Worm (Caenorhabditis elegans) whole organism, L4 larva: Measurements from ENCODE around the gene ife-4.

ENCODE experiments used
- D1046.2 ChIP-seq: fragments of 200-800 bp; sonication (Bioruptor generic); IDR thresholded peaks from 2 replicates; pipeline ENCODE4 v1.3.6; 2022; ENCODE audit warnings: missing genetic modification characterization, missing compliant biosample characterization
- F37D6.2 ChIP-seq: sonication (generic microtip); optimal IDR thresholded peaks from 2 replicates; lab custom pipeline; 2016; ENCODE audit warnings: mild to moderate bottlenecking, missing genetic modification characterization, missing compliant biosample characterization
- F49E8.2 ChIP-seq: sonication (generic microtip); optimal IDR thresholded peaks from 2 replicates; lab custom pipeline; 2016; ENCODE audit warnings: missing compliant biosample characterization, mild to moderate bottlenecking, missing genetic modification characterization, borderline replicate concordance
- T26A8.4 ChIP-seq: fragments of 200-800 bp; sonication (Bioruptor generic); IDR thresholded peaks from 2 replicates; pipeline ENCODE4 v1.3.6; 2022; ENCODE audit warnings: missing genetic modification characterization, missing compliant biosample characterization
- Y48G9A.11 ChIP-seq: fragments of 200-800 bp; sonication (Bioruptor generic); IDR thresholded peaks from 2 replicates; pipeline ENCODE4 v1.3.6; 2022; ENCODE audit warnings: missing genetic modification reagents, missing genetic modification characterization, missing compliant biosample characterization
- ZK546.5 ChIP-seq, 2 experiments: sonication (generic microtip); optimal IDR thresholded peaks; 2 replicates each; lab custom pipeline; 2017; ENCODE audit warnings: missing biosample characterization in 2 of 2, missing genetic modification characterization in 2 of 2
- ama-1 ChIP-seq: fragments of 150-350 bp; optimal IDR thresholded peaks from 2 replicates; lab custom pipeline; 2014; ENCODE audit warnings: inconsistent platforms, mixed read lengths
- ceh-20 ChIP-seq: fragments of 200-800 bp; sonication (Bioruptor generic); IDR thresholded peaks from 2 replicates; pipeline ENCODE4 v1.3.6; 2022; ENCODE audit warnings: missing genetic modification reagents, missing genetic modification characterization, missing compliant biosample characterization
- ceh-28 ChIP-seq: fragments of 150-350 bp; optimal IDR thresholded peaks from 2 replicates; lab custom pipeline; 2014; ENCODE audit warnings: missing biosample characterization, missing genetic modification reagents, missing genetic modification characterization
- ceh-32 ChIP-seq: sonication (generic microtip); optimal IDR thresholded peaks from 2 replicates; lab custom pipeline; 2016; ENCODE audit warnings: mild to moderate bottlenecking, missing genetic modification characterization, missing compliant biosample characterization; ENCODE audit not compliant: poor library complexity
- ceh-44 ChIP-seq: fragments of 200-800 bp; sonication (Bioruptor generic); IDR thresholded peaks from 2 replicates; pipeline ENCODE4 v1.3.6; 2022; ENCODE audit warnings: missing genetic modification reagents, missing genetic modification characterization, missing compliant biosample characterization
- ceh-62 ChIP-seq: sonication (generic microtip); optimal IDR thresholded peaks from 2 replicates; lab custom pipeline; 2017; ENCODE audit warnings: missing biosample characterization, missing genetic modification characterization
- ces-1 ChIP-seq: fragments of 150-350 bp; sonication (generic microtip); optimal IDR thresholded peaks from 4 replicates; lab custom pipeline; 2014; ENCODE audit warnings: missing biosample characterization, missing genetic modification reagents, missing genetic modification characterization
- cey-2 ChIP-seq: sonication (generic microtip); optimal IDR thresholded peaks from 3 replicates; lab custom pipeline; 2017; ENCODE audit warnings: missing genetic modification characterization, mild to moderate bottlenecking, missing compliant biosample characterization, antibody characterized with exemption, borderline replicate concordance; ENCODE audit not compliant: insufficient read depth
- ctbp-1 ChIP-seq: fragments of 200-800 bp; sonication (Bioruptor generic); IDR thresholded peaks from 2 replicates; pipeline ENCODE4 v1.3.6; 2022; ENCODE audit warnings: missing genetic modification reagents, missing genetic modification characterization, missing compliant biosample characterization
- daf-12 ChIP-seq: fragments of 150-350 bp; optimal IDR thresholded peaks from 2 replicates; lab custom pipeline; 2014; ENCODE audit warnings: missing biosample characterization, missing genetic modification reagents, missing genetic modification characterization
- daf-19 ChIP-seq: fragments of 200-800 bp; sonication (Bioruptor generic); conservative IDR thresholded peaks from 2 replicates; pipeline ENCODE4 v1.3.6; 2022; ENCODE audit warnings: missing genetic modification characterization, missing compliant biosample characterization
- daf-8 ChIP-seq: fragments of 200-800 bp; sonication (Bioruptor generic); IDR thresholded peaks from 2 replicates; pipeline ENCODE4 v1.3.6; 2022; ENCODE audit warnings: missing genetic modification characterization, missing compliant biosample characterization
- dmd-6 ChIP-seq: fragments of 200-800 bp; sonication (Bioruptor generic); IDR thresholded peaks from 2 replicates; pipeline ENCODE4 v1.3.6; 2022; ENCODE audit warnings: missing genetic modification reagents, missing genetic modification characterization, missing compliant biosample characterization
- duxl-1 ChIP-seq: sonication (generic microtip); optimal IDR thresholded peaks from 2 replicates; lab custom pipeline; 2016; ENCODE audit warnings: mild to moderate bottlenecking, missing genetic modification characterization, moderate library complexity, missing compliant biosample characterization; ENCODE audit not compliant: poor library complexity
- egl-43 ChIP-seq: fragments of 200-800 bp; sonication (Bioruptor generic); IDR thresholded peaks from 2 replicates; pipeline ENCODE4 v1.3.6; 2022; ENCODE audit warnings: missing genetic modification reagents, missing genetic modification characterization, missing compliant biosample characterization
- fos-1 ChIP-seq: fragments of 150-350 bp; optimal IDR thresholded peaks from 2 replicates; lab custom pipeline; 2014; ENCODE audit warnings: missing biosample characterization, missing genetic modification characterization
- hif-1 ChIP-seq, 2 experiments: sonication (generic microtip); optimal IDR thresholded peaks; 2 replicates each; lab custom pipeline; 2016 to 2017; ENCODE audit warnings: missing compliant biosample characterization in 2 of 2, missing genetic modification characterization in 2 of 2, missing genetic modification reagents in 2 of 2, missing genotype in 2 of 2, mild to moderate bottlenecking in 1 of 2
- hmg-1.1 ChIP-seq: fragments of 200-800 bp; sonication (Bioruptor generic); IDR thresholded peaks from 2 replicates; pipeline ENCODE4 v1.3.6; 2022; ENCODE audit warnings: missing genetic modification reagents, missing genetic modification characterization, missing compliant biosample characterization
- lin-15B ChIP-seq: fragments of 150-350 bp; sonication (generic microtip); optimal IDR thresholded peaks from 3 replicates; lab custom pipeline; 2014; ENCODE audit warnings: missing biosample characterization, missing genetic modification characterization
- lir-3 ChIP-seq: sonication (generic microtip); optimal IDR thresholded peaks from 2 replicates; lab custom pipeline; 2016; ENCODE audit warnings: mild to moderate bottlenecking, missing genetic modification characterization, missing compliant biosample characterization
- madf-5 ChIP-seq, 2 experiments: fragments of 200-800 bp; sonication (Bioruptor generic); IDR thresholded peaks; 2 replicates each; pipeline ENCODE4 v1.3.6; 2022; ENCODE audit warnings: missing compliant biosample characterization in 2 of 2, missing genetic modification characterization in 2 of 2
- mdt-29 ChIP-seq: fragments of 200-800 bp; sonication (Bioruptor generic); IDR thresholded peaks from 2 replicates; pipeline ENCODE4 v1.3.6; 2022; ENCODE audit warnings: missing genetic modification reagents, missing genetic modification characterization, missing compliant biosample characterization
- mxl-2 ChIP-seq: fragments of 200-800 bp; sonication (Bioruptor generic); conservative IDR thresholded peaks from 2 replicates; pipeline ENCODE4 v1.3.6; 2022; ENCODE audit warnings: missing genetic modification reagents, missing genetic modification characterization, missing compliant biosample characterization
- nhr-10 ChIP-seq: fragments of 150-350 bp; optimal IDR thresholded peaks from 2 replicates; lab custom pipeline; 2014; ENCODE audit warnings: missing biosample characterization, missing genetic modification characterization
- nhr-102 ChIP-seq: sonication (generic microtip); optimal IDR thresholded peaks from 2 replicates; lab custom pipeline; 2016; ENCODE audit warnings: mild to moderate bottlenecking, missing genetic modification characterization, moderate library complexity, missing compliant biosample characterization
- nhr-11 ChIP-seq: fragments of 150-350 bp; optimal IDR thresholded peaks from 2 replicates; lab custom pipeline; 2014; ENCODE audit warnings: missing biosample characterization, missing genetic modification characterization
- nhr-237 ChIP-seq: sonication (generic microtip); optimal IDR thresholded peaks from 2 replicates; lab custom pipeline; 2017; ENCODE audit warnings: missing biosample characterization, missing genetic modification characterization
- nhr-25 ChIP-seq: sonication (generic microtip); optimal IDR thresholded peaks from 2 replicates; lab custom pipeline; 2017; ENCODE audit warnings: missing genetic modification characterization, mild to moderate bottlenecking, missing compliant biosample characterization, antibody characterized with exemption, moderate library complexity, borderline replicate concordance; ENCODE audit not compliant: insufficient read depth
- nhr-28 ChIP-seq: fragments of 150-350 bp; optimal IDR thresholded peaks from 2 replicates; lab custom pipeline; 2014; ENCODE audit warnings: missing biosample characterization, missing genetic modification characterization
- nhr-48 ChIP-seq: sonication (generic microtip); optimal IDR thresholded peaks from 2 replicates; lab custom pipeline; 2016; ENCODE audit warnings: mild to moderate bottlenecking, missing genetic modification characterization, missing compliant biosample characterization
- pha-4 ChIP-seq, 2 experiments: fragments of 150-350 bp in 1 of 2; fragments of 200-800 bp in 1 of 2; sonication (Bioruptor generic) in 1 of 2; IDR thresholded peaks in 1 of 2; optimal IDR thresholded peaks in 1 of 2; 2 replicates each; pipeline versions ENCODE4 v1.3.6 to Lab custom; 2014 to 2022; ENCODE audit warnings: missing genetic modification characterization in 2 of 2, missing genetic modification reagents in 2 of 2, missing biosample characterization in 1 of 2, missing compliant biosample characterization in 1 of 2
- pqm-1 ChIP-seq: sonication (generic microtip); optimal IDR thresholded peaks from 2 replicates; lab custom pipeline; 2017; ENCODE audit warnings: missing biosample characterization, missing genetic modification characterization
- rbr-2 ChIP-seq: sonication (generic microtip); optimal IDR thresholded peaks from 2 replicates; lab custom pipeline; 2016; ENCODE audit warnings: missing genotype, missing genetic modification characterization, missing compliant biosample characterization
- saeg-2 ChIP-seq: fragments of 200-800 bp; sonication (Bioruptor generic); IDR thresholded peaks from 2 replicates; pipeline ENCODE4 v1.3.6; 2022; ENCODE audit warnings: missing genetic modification reagents, missing genetic modification characterization, missing compliant biosample characterization
- sdz-12 ChIP-seq: fragments of 200-800 bp; sonication (Bioruptor generic); optimal IDR thresholded peaks from 2 replicates; lab custom pipeline; 2018; ENCODE audit warnings: mild to moderate bottlenecking, missing genetic modification characterization, missing compliant biosample characterization
- set-16 ChIP-seq: fragments of 200-800 bp; sonication (Bioruptor generic); IDR thresholded peaks from 2 replicates; pipeline ENCODE4 v1.3.6; 2022; ENCODE audit warnings: missing genetic modification reagents, missing genetic modification characterization, missing compliant biosample characterization
- skn-1 ChIP-seq: fragments of 150-350 bp; optimal IDR thresholded peaks from 2 replicates; lab custom pipeline; 2014; ENCODE audit warnings: missing biosample characterization, missing genetic modification characterization
- unc-39 ChIP-seq: sonication (generic microtip); optimal IDR thresholded peaks from 2 replicates; lab custom pipeline; 2017; ENCODE audit warnings: missing biosample characterization, missing genetic modification characterization
- unc-62 ChIP-seq, 3 experiments: fragments of 150-350 bp in 1 of 3; sonication (generic microtip); optimal IDR thresholded peaks in 2 of 3; peaks in 1 of 3; 1 replicate in 1 of 3; 2 replicates in 2 of 3; lab custom pipeline; 2014 to 2017; ENCODE audit warnings: missing biosample characterization in 3 of 3, missing genetic modification characterization in 3 of 3, missing genetic modification reagents in 3 of 3, missing genotype in 1 of 3
- zfp-2 ChIP-seq: sonication (generic microtip); optimal IDR thresholded peaks from 2 replicates; lab custom pipeline; 2016; ENCODE audit warnings: mild to moderate bottlenecking, missing genetic modification characterization, missing compliant biosample characterization
- zfp-3 ChIP-seq: fragments of 200-800 bp; sonication (Bioruptor generic); conservative IDR thresholded peaks from 2 replicates; pipeline ENCODE4 v1.3.6; 2022; ENCODE audit warnings: missing genetic modification reagents, missing genetic modification characterization, missing compliant biosample characterization
- zip-11 ChIP-seq: fragments of 200-800 bp; sonication (Bioruptor generic); IDR thresholded peaks from 2 replicates; pipeline ENCODE4 v1.3.6; 2022; ENCODE audit warnings: missing genetic modification characterization, missing compliant biosample characterization
- ztf-7 ChIP-seq: fragments of 150-350 bp; optimal IDR thresholded peaks from 2 replicates; lab custom pipeline; 2014; ENCODE audit warnings: missing biosample characterization, missing genetic modification characterization

Gene ife-4

DNA sequence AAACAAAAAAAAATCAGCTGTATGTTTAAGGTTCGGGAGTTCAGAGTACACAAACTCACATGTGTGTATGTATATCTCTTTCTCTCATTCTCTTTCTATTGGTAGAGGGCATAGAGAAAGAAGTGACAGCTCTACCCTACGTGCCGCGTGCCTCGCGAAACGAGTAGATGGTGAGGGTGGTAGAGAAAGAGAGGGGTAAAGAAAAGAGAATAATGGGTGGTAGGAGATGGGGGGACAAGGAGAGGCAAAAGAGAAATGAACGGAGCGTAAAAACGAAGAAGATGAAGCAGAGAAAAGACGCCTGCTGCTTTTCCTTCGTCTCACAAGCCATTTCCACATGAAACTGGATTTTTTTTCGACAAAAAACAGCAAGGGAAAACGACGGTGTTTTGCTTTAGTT is 10.9 kb upstream of the ife-4 start (continued):
- TF ChIP-seq dmd-6 (GFP tag; lab: Robert Waterston, UW) (peak; percentile 97), ceh-44 (no peak), nhr-237 (tag; lab: Kevin White, UChicago) (no peak), set-16 (GFP tag; lab: Robert Waterston, UW) (peak; percentile 60), lin-15B (tag; lab: Kevin White, UChicago) (no peak), nhr-48 (peak; percentile 91), F49E8.2 (tag; lab: Kevin White, UChicago) (no peak), nhr-11 (tag; lab: Kevin White, UChicago) (peak; percentile 97), ama-1 (lab: Kevin White, UChicago) (peak; percentile 63), nhr-102 (tag; lab: Kevin White, UChicago) (peak; percentile 79), unc-62 (GFP tag; optimal IDR thresholded peaks at IDR 0.05 in 1 of 2; lab: Kevin White, UChicago) (peak; percentile 26 to 100), unc-62 (tag; optimal IDR thresholded peaks at IDR 0.05; lab: Kevin White, UChicago) (no peak), ztf-7 (tag; lab: Kevin White, UChicago) (peak; percentile 77), nhr-28 (tag; lab: Kevin White, UChicago) (peak; percentile 95), nhr-10 (tag; lab: Kevin White, UChicago) (peak; percentile 83), ceh-28 (tag; lab: Kevin White, UChicago) (peak; percentile 40), ceh-62 (tag; lab: Kevin White, UChicago) (no peak), cey-2 (tag; lab: Kevin White, UChicago) (peak; percentile 43), hif-1 (tag; optimal IDR thresholded peaks at IDR 0.05; lab: Kevin White, UChicago) (peak; percentile 51 to 95), duxl-1 (tag; lab: Kevin White, UChicago) (peak; percentile 68), ceh-32 (tag; lab: Kevin White, UChicago) (no peak), mdt-29 (GFP tag; lab: Robert Waterston, UW) (peak; percentile 35; the same call in 1 of the 2 replicates), skn-1 (no peak), sdz-12 (GFP tag; lab: Kevin White, UChicago) (no peak), ceh-20 (GFP tag; lab: Robert Waterston, UW) (peak; percentile 95), ces-1 (no peak), daf-8 (GFP tag; lab: Robert Waterston, UW) (no peak), lir-3 (peak; percentile 2), mxl-2 (GFP tag; lab: Robert Waterston, UW) (0 out of 2 replicates have a peak, but pooled peaks have one; percentile 52), unc-39 (tag; lab: Kevin White, UChicago) (no peak), D1046.2 (GFP tag; lab: Robert Waterston, UW) (no peak), ctbp-1 (GFP tag; lab: Robert Waterston, UW) (peak; percentile 95), T26A8.4 (peak; percentile 85), daf-19 (peak; percentile 31; the same call in 1 of the 2 replicates), zip-11 (GFP tag; lab: Robert Waterston, UW) (no peak), egl-43 (GFP tag; lab: Robert Waterston, UW) (peak; percentile 87), ZK546.5 (tag; optimal IDR thresholded peaks at IDR 0.05; lab: Kevin White, UChicago) (no peak), Y48G9A.11 (GFP tag; lab: Robert Waterston, UW) (no peak), fos-1 (tag; lab: Kevin White, UChicago) (no peak), pqm-1 (tag; lab: Kevin White, UChicago) (peak; percentile 48), madf-5 (GFP tag; IDR thresholded peaks at IDR 0.05; lab: Robert Waterston, UW) (0 out of 4 replicates have a peak, but pooled peaks of 1 of the 2 experiments have one; percentile 4), zfp-2 (tag; lab: Kevin White, UChicago) (peak; percentile 38), nhr-25 (tag; lab: Kevin White, UChicago) (peak; percentile 46), daf-12 (no peak), F37D6.2 (peak; percentile 81), zfp-3 (GFP tag; lab: Robert Waterston, UW) (no peak), hmg-1.1 (GFP tag; lab: Robert Waterston, UW) (peak; percentile 97), rbr-2 (peak; percentile 94), saeg-2 (0 out of 2 replicates have a peak, but pooled peaks have one; percentile 69), pha-4 (GFP tag; IDR thresholded peaks at IDR 0.05; lab: Robert Waterston, UW) (peak; percentile 87), pha-4 (tag; optimal IDR thresholded peaks at IDR 0.05; lab: Kevin White, UChicago) (peak; percentile 99)
